Fruit fly (Drosophila melanogaster): ENCODE results near the gene ort.

ort gene

DNA sequence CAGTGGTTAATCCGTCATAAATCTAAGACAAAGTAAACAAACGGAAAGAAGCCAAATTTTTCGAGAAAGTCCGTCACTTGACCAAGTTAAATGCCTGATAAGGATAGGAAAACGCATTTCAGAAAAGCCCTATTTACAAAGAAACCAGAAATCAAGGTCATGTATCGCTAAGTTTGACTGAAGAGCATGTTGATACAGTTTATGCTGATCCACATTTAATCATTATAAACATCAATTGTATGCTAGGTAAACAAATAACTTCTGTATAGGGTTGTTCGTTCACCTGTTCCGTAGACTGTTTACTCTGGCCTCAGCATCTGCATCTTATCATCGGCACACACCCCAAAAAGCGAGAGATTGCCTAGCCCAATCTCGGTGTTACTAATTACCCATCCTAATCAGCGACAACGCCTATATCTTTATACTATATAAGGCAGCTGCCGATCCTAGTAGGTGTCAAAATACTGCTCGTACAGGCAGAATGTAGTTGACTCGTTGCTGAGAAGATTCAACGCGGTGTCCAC lies 46.6 kb upstream of the ort start, which contains the start of gene CG16727 (continued):
- TF ChIP-seq Ada2b (GFP tag; IDR thresholded peaks at IDR 0.05) (no peak), crc (GFP tag; optimal IDR thresholded peaks at IDR 0.05) (no peak), Hand (GFP tag; optimal IDR thresholded peaks at IDR 0.05) (no peak), sisA (GFP tag; IDR thresholded peaks at IDR 0.05) (no peak), twi (tag; optimal IDR thresholded peaks at IDR 0.05) (no peak), sug (tag; optimal IDR thresholded peaks at IDR 0.05) (no peak), NC2β (GFP tag; optimal IDR thresholded peaks at IDR 0.05) (no peak), lbe (GFP tag; optimal IDR thresholded peaks at IDR 0.05) (no peak), CG18764 (GFP tag; optimal IDR thresholded peaks at IDR 0.05) (no peak), CG4424 (GFP tag; optimal IDR thresholded peaks at IDR 0.05) (no peak), NfI (GFP tag; optimal IDR thresholded peaks at IDR 0.05) (no peak), Tbp (GFP tag; optimal IDR thresholded peaks at IDR 0.05) (no peak), CG7928 (GFP tag; optimal IDR thresholded peaks at IDR 0.05) (no peak), onecut (GFP tag; IDR thresholded peaks at IDR 0.05) (no peak), ara (GFP tag; IDR thresholded peaks at IDR 0.05) (no peak), BtbVII (GFP tag; optimal IDR thresholded peaks at IDR 0.05) (peak; percentile 30), mam (GFP tag; optimal IDR thresholded peaks at IDR 0.05) (no peak), unc-4 (GFP tag; IDR thresholded peaks at IDR 0.05; ENCODE audit: partially characterized antibody) (no peak), CG13624 (GFP tag; optimal IDR thresholded peaks at IDR 0.05) (no peak), run (tag; optimal IDR thresholded peaks at IDR 0.05) (peak; percentile 16), Fer3 (tag; optimal IDR thresholded peaks at IDR 0.05) (no peak), CG17359 (tag; optimal IDR thresholded peaks at IDR 0.05) (peak; percentile 36), MBD-R2 (GFP tag; IDR thresholded peaks at IDR 0.05) (no peak), CG2875 (GFP tag; optimal IDR thresholded peaks at IDR 0.05) (peak; percentile 18), CG3838 (GFP tag; optimal IDR thresholded peaks at IDR 0.05) (no peak), Deaf1 (tag; optimal IDR thresholded peaks at IDR 0.05) (no peak), CG30020 (tag; optimal IDR thresholded peaks at IDR 0.05) (no peak), Sox100B (GFP tag; optimal IDR thresholded peaks at IDR 0.05) (peak; percentile 39), CG8089 (GFP tag; optimal IDR thresholded peaks at IDR 0.05) (no peak), Gsc (GFP tag; IDR thresholded peaks at IDR 0.05) (no peak), Med (GFP tag) (peak; percentile 47), lilli (GFP tag; optimal IDR thresholded peaks at IDR 0.05) (no peak), CG12219 (GFP tag; optimal IDR thresholded peaks at IDR 0.05) (peak; percentile 16), sob (GFP tag; IDR thresholded peaks at IDR 0.05) (no peak; the same call in 1 of the 2 replicates), CG17568 (GFP tag; optimal IDR thresholded peaks at IDR 0.05) (peak; percentile 31), sr (GFP tag; IDR thresholded peaks at IDR 0.05) (no peak), HLH3B (GFP tag; IDR thresholded peaks at IDR 0.05) (no peak), CG31365 (tag; optimal IDR thresholded peaks at IDR 0.05) (peak; percentile 15), CG15696 (tag; optimal IDR thresholded peaks at IDR 0.05) (no peak), CG1832 (GFP tag; optimal IDR thresholded peaks at IDR 0.05) (no peak), D19A (tag; optimal IDR thresholded peaks at IDR 0.05) (no peak), shn (GFP tag; optimal IDR thresholded peaks at IDR 0.05) (no peak), CG6254 (GFP tag; optimal IDR thresholded peaks at IDR 0.05) (no peak), oc (tag; optimal IDR thresholded peaks at IDR 0.05) (no peak), seq (GFP tag; IDR thresholded peaks at IDR 0.05) (0 out of 2 replicates have a peak, but pooled peaks have one; percentile 10), Optix (GFP tag; IDR thresholded peaks at IDR 0.05) (no peak), Xbp1 (GFP tag; optimal IDR thresholded peaks at IDR 0.05) (no peak), CG13296 (GFP tag; optimal IDR thresholded peaks at IDR 0.05) (peak; percentile 65), CG9876 (GFP tag; optimal IDR thresholded peaks at IDR 0.05) (no peak), dati (GFP tag; IDR thresholded peaks at IDR 0.05) (no peak), br (optimal IDR thresholded peaks at IDR 0.05) (no peak), CG32532 (GFP tag; IDR thresholded peaks at IDR 0.05) (no peak)
